Fruit fly (Drosophila melanogaster) whole organism, prepupa: Measurements from ENCODE around the gene CG18745.

ENCODE experiments used
- CG10631 ChIP-seq: fragments of 200-800 bp; sonication (Bioruptor generic); optimal IDR thresholded peaks from 2 replicates; lab custom pipeline; 2016; ENCODE audit warnings: missing biosample characterization, missing genetic modification characterization
- CG11902 ChIP-seq: fragments of 200-800 bp; sonication (Bioruptor generic); optimal IDR thresholded peaks from 3 replicates; lab custom pipeline; 2016; ENCODE audit warnings: missing biosample characterization, missing genetic modification characterization
- CG16779 ChIP-seq: fragments of 200-800 bp; sonication (Bioruptor generic); optimal IDR thresholded peaks from 3 replicates; lab custom pipeline; 2017; ENCODE audit warnings: missing biosample characterization, mild to moderate bottlenecking, missing genetic modification characterization
- CG7368 ChIP-seq: fragments of 200-800 bp; sonication (Bioruptor generic); optimal IDR thresholded peaks from 3 replicates; lab custom pipeline; 2016; ENCODE audit warnings: missing biosample characterization, missing genetic modification characterization
- Eip75B ChIP-seq: fragments of 200-800 bp; sonication (Bioruptor generic); optimal IDR thresholded peaks from 3 replicates; lab custom pipeline; 2016; ENCODE audit warnings: missing biosample characterization, missing genetic modification characterization
- fd59A ChIP-seq: fragments of 200-800 bp; sonication (Bioruptor generic); optimal IDR thresholded peaks from 2 replicates; lab custom pipeline; 2017; ENCODE audit warnings: missing biosample characterization, mild to moderate bottlenecking, missing genetic modification characterization, missing genetic modification reagents
- fkh ChIP-seq: fragments of 200-800 bp; sonication (Bioruptor generic); optimal IDR thresholded peaks from 3 replicates; lab custom pipeline; 2017; ENCODE audit warnings: missing biosample characterization, mild to moderate bottlenecking, missing genetic modification characterization, moderate library complexity
- salr ChIP-seq, 2 experiments: fragments of 200-800 bp; sonication (Bioruptor generic); optimal IDR thresholded peaks; 3 replicates each; lab custom pipeline; 2016 to 2018; ENCODE audit warnings: missing biosample characterization in 2 of 2, missing genetic modification characterization in 2 of 2, mild to moderate bottlenecking in 1 of 2
- svp ChIP-seq: fragments of 200-800 bp; sonication (Bioruptor generic); peaks from one replicate; lab custom pipeline; 2016; ENCODE audit warnings: missing biosample characterization, missing genetic modification characterization

- TF ChIP-seq Eip75B (no peak), CG10631 (GFP tag; lab: Kevin White, UChicago) (no peak), salr (GFP tag; optimal IDR thresholded peaks at IDR 0.05; lab: Kevin White, UChicago) (no peak), fkh (GFP tag; lab: Kevin White, UChicago) (no peak), CG16779 (tag; lab: Kevin White, UChicago) (no peak), fd59A (GFP tag; lab: Kevin White, UChicago) (no peak), svp (GFP tag; lab: Kevin White, UChicago) (no peak), CG11902 (no peak), CG7368 (no peak)
These were observed 4.7 kb upstream of the CG18745 start, which contains the start of gene CG10086 for dm6 chr3R:7790583-7791034.
